Worm (Caenorhabditis elegans) whole organism, L3 larva: Measurements from ENCODE around the gene gakh-1.

ENCODE experiments used
- R02D3.7 ChIP-seq: fragments of 150-350 bp; optimal IDR thresholded peaks from 2 replicates; lab custom pipeline; 2014; ENCODE audit warnings: missing biosample characterization, missing genetic modification characterization
- ZK546.5 ChIP-seq: sonication (generic microtip); optimal IDR thresholded peaks from 2 replicates; lab custom pipeline; 2017; ENCODE audit warnings: missing biosample characterization, missing genetic modification characterization
- aly-2 ChIP-seq: fragments of 150-350 bp; optimal IDR thresholded peaks from 2 replicates; lab custom pipeline; 2014; ENCODE audit warnings: missing biosample characterization, missing genetic modification characterization
- ama-1 ChIP-seq: fragments of 150-350 bp; optimal IDR thresholded peaks from 2 replicates; lab custom pipeline; 2018
- ceh-16 ChIP-seq: sonication (generic microtip); optimal IDR thresholded peaks from 2 replicates; lab custom pipeline; 2017; ENCODE audit warnings: missing biosample characterization, missing genetic modification characterization
- ceh-28 ChIP-seq: fragments of 150-350 bp; optimal IDR thresholded peaks from 2 replicates; lab custom pipeline; 2014; ENCODE audit warnings: missing biosample characterization, missing genetic modification reagents, missing genetic modification characterization
- ceh-82 ChIP-seq: fragments of 150-350 bp; optimal IDR thresholded peaks from 2 replicates; lab custom pipeline; 2014; ENCODE audit warnings: missing biosample characterization, missing genetic modification characterization
- ceh-9 ChIP-seq: sonication (generic microtip); optimal IDR thresholded peaks from 2 replicates; lab custom pipeline; 2018; ENCODE audit warnings: missing biosample characterization, missing genetic modification characterization
- daf-12 ChIP-seq: fragments of 150-350 bp; optimal IDR thresholded peaks from 2 replicates; lab custom pipeline; 2014; ENCODE audit warnings: missing biosample characterization, missing genetic modification reagents, missing genetic modification characterization
- egl-27 ChIP-seq: sonication (generic microtip); optimal IDR thresholded peaks from 4 replicates; lab custom pipeline; 2017; ENCODE audit warnings: missing biosample characterization, missing genetic modification reagents, missing genetic modification characterization
- egl-5 ChIP-seq: fragments of 150-350 bp; optimal IDR thresholded peaks from 2 replicates; lab custom pipeline; 2017; ENCODE audit warnings: missing biosample characterization, missing genetic modification reagents, missing genetic modification characterization, inconsistent platforms
- elt-1 ChIP-seq: fragments of 150-350 bp; optimal IDR thresholded peaks from 2 replicates; lab custom pipeline; 2014; ENCODE audit warnings: missing biosample characterization, missing genetic modification characterization
- elt-2 ChIP-seq: sonication (generic microtip); optimal IDR thresholded peaks from 2 replicates; lab custom pipeline; 2016; ENCODE audit warnings: missing genetic modification reagents, mild to moderate bottlenecking, missing genetic modification characterization, missing compliant biosample characterization
- elt-3 ChIP-seq, 3 experiments: fragments of 150-350 bp in 1 of 3; sonication (generic microtip) in 2 of 3; optimal IDR thresholded peaks; 2 replicates in 2 of 3; 4 replicates in 1 of 3; lab custom pipeline; 2014 to 2017; ENCODE audit warnings: missing biosample characterization in 3 of 3, missing genetic modification characterization in 3 of 3
- eor-1 ChIP-seq, 2 experiments: fragments of 150-350 bp; optimal IDR thresholded peaks; 2 replicates each; lab custom pipeline; 2014 to 2018; ENCODE audit warnings: missing biosample characterization in 2 of 2, missing genetic modification characterization in 2 of 2
- fkh-10 ChIP-seq: sonication (generic microtip); optimal IDR thresholded peaks from 2 replicates; lab custom pipeline; 2017; ENCODE audit warnings: missing biosample characterization, missing genetic modification reagents, missing genetic modification characterization
- fkh-2 ChIP-seq: fragments of 150-350 bp; optimal IDR thresholded peaks from 2 replicates; lab custom pipeline; 2014; ENCODE audit warnings: missing biosample characterization, missing genetic modification reagents, missing genetic modification characterization
- fos-1 ChIP-seq: fragments of 150-350 bp; optimal IDR thresholded peaks from 2 replicates; lab custom pipeline; 2014; ENCODE audit warnings: missing biosample characterization, missing genetic modification characterization
- hmg-11 ChIP-seq: sonication (generic microtip); optimal IDR thresholded peaks from 2 replicates; lab custom pipeline; 2016; ENCODE audit warnings: missing genetic modification characterization, missing compliant biosample characterization
- jun-1 ChIP-seq: fragments of 150-350 bp; optimal IDR thresholded peaks from 2 replicates; lab custom pipeline; 2014; ENCODE audit warnings: missing biosample characterization, missing genetic modification reagents, missing genetic modification characterization
- lin-15B ChIP-seq: fragments of 150-350 bp; optimal IDR thresholded peaks from 2 replicates; lab custom pipeline; 2014; ENCODE audit warnings: missing biosample characterization, missing genetic modification characterization
- lin-39 ChIP-seq: fragments of 150-350 bp; optimal IDR thresholded peaks from 2 replicates; lab custom pipeline; 2018; ENCODE audit warnings: missing biosample characterization, missing genetic modification reagents, missing genetic modification characterization
- lsy-12 ChIP-seq: sonication (generic microtip); optimal IDR thresholded peaks from 2 replicates; lab custom pipeline; 2016; ENCODE audit warnings: mild to moderate bottlenecking, missing genetic modification characterization, missing compliant biosample characterization
- mdl-1 ChIP-seq: fragments of 150-350 bp; optimal IDR thresholded peaks from 2 replicates; lab custom pipeline; 2014; ENCODE audit warnings: missing biosample characterization, missing genetic modification characterization
- mml-1 ChIP-seq: fragments of 150-350 bp; sonication (generic microtip); optimal IDR thresholded peaks from 3 replicates; lab custom pipeline; 2014; ENCODE audit warnings: missing biosample characterization, missing genetic modification characterization
- nfya-1 ChIP-seq: sonication (generic microtip); optimal IDR thresholded peaks from 2 replicates; lab custom pipeline; 2017; ENCODE audit warnings: missing genetic modification characterization, mild to moderate bottlenecking, missing compliant biosample characterization, antibody characterized with exemption, moderate library complexity; ENCODE audit not compliant: insufficient read depth
- nhr-11 ChIP-seq: fragments of 150-350 bp; optimal IDR thresholded peaks from 2 replicates; lab custom pipeline; 2014; ENCODE audit warnings: missing biosample characterization, missing genetic modification characterization
- nhr-12 ChIP-seq: fragments of 150-350 bp; optimal IDR thresholded peaks from 2 replicates; lab custom pipeline; 2014; ENCODE audit warnings: missing biosample characterization, missing genetic modification characterization
- nhr-23 ChIP-seq: fragments of 150-350 bp; optimal IDR thresholded peaks from 2 replicates; lab custom pipeline; 2014; ENCODE audit warnings: missing biosample characterization, missing genetic modification reagents, missing genetic modification characterization
- nhr-237 ChIP-seq: fragments of 150-350 bp; optimal IDR thresholded peaks from 2 replicates; lab custom pipeline; 2014; ENCODE audit warnings: missing biosample characterization, missing genetic modification characterization
- nhr-25 ChIP-seq: sonication (generic microtip); optimal IDR thresholded peaks from 2 replicates; lab custom pipeline; 2017; ENCODE audit warnings: missing biosample characterization, missing genetic modification characterization
- nhr-28 ChIP-seq: fragments of 150-350 bp; optimal IDR thresholded peaks from 2 replicates; lab custom pipeline; 2014; ENCODE audit warnings: missing biosample characterization, missing genetic modification characterization
- nhr-43 ChIP-seq: sonication (generic microtip); optimal IDR thresholded peaks from 2 replicates; lab custom pipeline; 2016; ENCODE audit warnings: mild to moderate bottlenecking, missing genetic modification characterization, missing compliant biosample characterization; ENCODE audit not compliant: poor library complexity, severe bottlenecking
- nhr-67 ChIP-seq: fragments of 150-350 bp; optimal IDR thresholded peaks from 2 replicates; lab custom pipeline; 2014; ENCODE audit warnings: missing biosample characterization, missing genetic modification characterization
- nhr-76 ChIP-seq: fragments of 150-350 bp; sonication (generic microtip); optimal IDR thresholded peaks from 5 replicates; lab custom pipeline; 2014; ENCODE audit warnings: missing biosample characterization, missing genetic modification characterization
- nhr-77 ChIP-seq: fragments of 150-350 bp; optimal IDR thresholded peaks from 2 replicates; lab custom pipeline; 2014; ENCODE audit warnings: missing biosample characterization, missing genetic modification characterization
- pha-4 ChIP-seq: fragments of 150-350 bp; optimal IDR thresholded peaks from 2 replicates; lab custom pipeline; 2014; ENCODE audit warnings: missing biosample characterization, missing genetic modification reagents, missing genetic modification characterization
- pqm-1 ChIP-seq: fragments of 150-350 bp; optimal IDR thresholded peaks from 2 replicates; lab custom pipeline; 2017; ENCODE audit warnings: missing biosample characterization, missing genetic modification characterization, inconsistent platforms
- sea-2 ChIP-seq: fragments of 150-350 bp; sonication (generic microtip); optimal IDR thresholded peaks from 4 replicates; lab custom pipeline; 2014; ENCODE audit warnings: missing biosample characterization, missing genetic modification reagents, missing genetic modification characterization
- skn-1 ChIP-seq: fragments of 150-350 bp; optimal IDR thresholded peaks from 2 replicates; lab custom pipeline; 2014; ENCODE audit warnings: missing biosample characterization, missing genetic modification characterization
- snpc-4 ChIP-seq: fragments of 150-350 bp; optimal IDR thresholded peaks from 2 replicates; lab custom pipeline; 2014; ENCODE audit warnings: missing biosample characterization, missing genetic modification characterization
- tbx-2 ChIP-seq: sonication (generic microtip); optimal IDR thresholded peaks from 2 replicates; lab custom pipeline; 2016; ENCODE audit warnings: mild to moderate bottlenecking, missing genetic modification characterization, missing compliant biosample characterization
- unc-39 ChIP-seq: sonication (generic microtip); optimal IDR thresholded peaks from 4 replicates; lab custom pipeline; 2017; ENCODE audit warnings: missing biosample characterization, missing genetic modification characterization
- unc-62 ChIP-seq: fragments of 150-350 bp; sonication (generic microtip); optimal IDR thresholded peaks from 4 replicates; lab custom pipeline; 2014; ENCODE audit warnings: missing biosample characterization, missing genetic modification reagents, missing genetic modification characterization
- zag-1 ChIP-seq: fragments of 150-350 bp; optimal IDR thresholded peaks from 2 replicates; lab custom pipeline; 2014; ENCODE audit warnings: missing biosample characterization, missing genetic modification characterization
- ztf-11 ChIP-seq: fragments of 150-350 bp; optimal IDR thresholded peaks from 2 replicates; lab custom pipeline; 2014; ENCODE audit warnings: missing biosample characterization, missing genetic modification characterization
- ztf-4 ChIP-seq: fragments of 150-350 bp; optimal IDR thresholded peaks from 2 replicates; lab custom pipeline; 2014; ENCODE audit warnings: missing biosample characterization, missing genetic modification characterization

gakh-1 gene

DNA sequence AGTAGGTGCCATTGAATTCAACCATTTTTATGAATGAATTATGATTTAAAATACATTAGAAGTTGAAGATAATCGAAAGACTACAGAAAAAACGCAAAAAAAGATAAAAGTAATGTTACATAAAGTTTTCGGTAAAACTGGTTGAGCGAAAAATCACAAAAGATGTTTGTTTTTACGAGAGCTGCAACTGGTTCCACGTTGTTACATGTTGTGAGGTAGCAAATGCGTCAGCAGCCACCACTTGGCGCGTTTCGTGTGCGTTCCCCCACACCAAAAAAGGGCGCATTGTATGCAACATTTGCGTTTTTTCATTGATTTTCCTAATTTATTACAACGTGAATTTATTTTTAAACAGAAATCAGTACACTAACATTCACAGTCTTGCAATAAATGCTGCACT is at the start of gene gakh-1:
Gene gakh-1, plus strand, starts transcription at position 347 of the 400 bp plus-strand sequence.
- TF ChIP-seq lin-39 (tag; lab: Kevin White, UChicago): no peak
- no peak for TF ChIP-seq ceh-16 (tag; lab: Kevin White, UChicago)
- TF ChIP-seq nhr-237 (tag; lab: Kevin White, UChicago): no peak
- no peak for TF ChIP-seq elt-1 (tag; lab: Kevin White, UChicago)
- TF ChIP-seq daf-12 (tag; lab: Kevin White, UChicago): no peak
- peak; percentile 36 for TF ChIP-seq tbx-2
- TF ChIP-seq nhr-43: peak; percentile 60
- TF ChIP-seq ama-1: no peak
- no peak for TF ChIP-seq sea-2 (GFP tag; lab: Kevin White, UChicago)
- no peak for TF ChIP-seq fkh-2 (tag; lab: Kevin White, UChicago)
- no peak for TF ChIP-seq ZK546.5
- TF ChIP-seq egl-27 (tag; lab: Kevin White, UChicago): no peak
- TF ChIP-seq ztf-4 (tag; lab: Kevin White, UChicago): no peak
- TF ChIP-seq nhr-76 (tag; lab: Kevin White, UChicago): no peak
- no peak for TF ChIP-seq snpc-4 (tag; lab: Kevin White, UChicago)
- TF ChIP-seq elt-3 (tag; optimal IDR thresholded peaks at IDR 0.05; lab: Kevin White, UChicago): no peak
- TF ChIP-seq hmg-11 (tag; lab: Kevin White, UChicago): peak; percentile 55
- no peak for TF ChIP-seq fkh-10 (GFP tag; lab: Kevin White, UChicago)
- TF ChIP-seq nhr-67 (tag; lab: Kevin White, UChicago): no peak
- no peak for TF ChIP-seq eor-1 (tag; optimal IDR thresholded peaks at IDR 0.05; lab: Kevin White, UChicago)
- TF ChIP-seq unc-62: no peak
- no peak for TF ChIP-seq jun-1 (tag; lab: Kevin White, UChicago)
- TF ChIP-seq nhr-23: peak; percentile 32
- no peak for TF ChIP-seq mml-1
- TF ChIP-seq lsy-12 (tag; lab: Kevin White, UChicago): peak; percentile 47
- TF ChIP-seq ceh-28 (tag; lab: Kevin White, UChicago): peak; percentile 5
- no peak for TF ChIP-seq nhr-12 (tag; lab: Kevin White, UChicago)
- no peak for TF ChIP-seq ceh-9 (tag; lab: Kevin White, UChicago)
- TF ChIP-seq nhr-11 (tag; lab: Kevin White, UChicago): no peak
- TF ChIP-seq unc-39: no peak
- TF ChIP-seq nfya-1 (tag; lab: Kevin White, UChicago): peak; percentile 58
- no peak for TF ChIP-seq R02D3.7 (tag; lab: Kevin White, UChicago)
- TF ChIP-seq lin-15B (tag; lab: Kevin White, UChicago): no peak
- TF ChIP-seq mdl-1 (tag; lab: Kevin White, UChicago): no peak
- TF ChIP-seq pqm-1: no peak
- TF ChIP-seq skn-1 (tag; lab: Kevin White, UChicago): peak; percentile 30
- TF ChIP-seq egl-5 (tag; lab: Kevin White, UChicago): no peak
- TF ChIP-seq nhr-77 (tag; lab: Kevin White, UChicago): no peak
- no peak for TF ChIP-seq zag-1 (tag; lab: Kevin White, UChicago)
- TF ChIP-seq nhr-28 (tag; lab: Kevin White, UChicago): no peak
- TF ChIP-seq ztf-11 (tag; lab: Kevin White, UChicago): no peak
- no peak for TF ChIP-seq pha-4 (tag; lab: Kevin White, UChicago)
- peak; percentile 46 for TF ChIP-seq nhr-25 (tag; lab: Kevin White, UChicago)
- no peak for TF ChIP-seq fos-1 (tag; lab: Kevin White, UChicago)
- TF ChIP-seq ceh-82 (tag; lab: Kevin White, UChicago): no peak
- TF ChIP-seq elt-2 (tag; lab: Kevin White, UChicago): peak; percentile 52
- TF ChIP-seq aly-2 (tag; lab: Kevin White, UChicago): no peak
